Fruit fly (Drosophila melanogaster) whole organism, wandering third instar larva: ENCODE data around the gene CG14237.

ENCODE experiments used
- Abd-B ChIP-seq: fragments of >200 bp; optimal IDR thresholded peaks from 2 replicates; lab custom pipeline; 2017; ENCODE audit warnings: missing biosample characterization, missing genetic modification characterization
- CG32264 ChIP-seq: fragments of 200-800 bp; sonication (Bioruptor generic); optimal IDR thresholded peaks from 2 replicates; lab custom pipeline; 2016; ENCODE audit warnings: missing biosample characterization, missing genetic modification characterization
- CG9705 ChIP-seq: fragments of 200-800 bp; sonication (Bioruptor generic); optimal IDR thresholded peaks from 2 replicates; lab custom pipeline; 2018; ENCODE audit warnings: missing biosample characterization, mild to moderate bottlenecking, missing genetic modification characterization
- Dfd ChIP-seq: fragments of >200 bp; optimal IDR thresholded peaks from 2 replicates; lab custom pipeline; 2017; ENCODE audit warnings: missing biosample characterization, missing genetic modification characterization
- Dif ChIP-seq: fragments of 200-275, 200-300 bp; sonication (Bioruptor generic); optimal IDR thresholded peaks from 2 replicates; lab custom pipeline; 2018; ENCODE audit warnings: missing biosample characterization, missing genetic modification characterization; ENCODE audit not compliant: partially characterized antibody
- GATAd ChIP-seq: sonication (Bioruptor generic); optimal IDR thresholded peaks from 2 replicates; lab custom pipeline; 2016; ENCODE audit warnings: missing biosample characterization, missing genetic modification characterization
- HLH106 ChIP-seq: fragments of 200-800 bp; optimal IDR thresholded peaks from 3 replicates; lab custom pipeline; 2019; ENCODE audit warnings: missing biosample characterization, mild to moderate bottlenecking, missing genetic modification characterization, moderate library complexity
- Hnf4 ChIP-seq: fragments of 200-800 bp; sonication (Bioruptor generic); optimal IDR thresholded peaks from 2 replicates; lab custom pipeline; 2016; ENCODE audit warnings: missing biosample characterization, mild to moderate bottlenecking, missing genetic modification characterization
- Hr78 ChIP-seq: fragments of >200 bp; optimal IDR thresholded peaks from 2 replicates; lab custom pipeline; 2017; ENCODE audit warnings: missing biosample characterization, missing genetic modification characterization
- Hr83 ChIP-seq: fragments of 200-300 bp; sonication (Bioruptor generic); optimal IDR thresholded peaks from 2 replicates; lab custom pipeline; 2016; ENCODE audit warnings: missing biosample characterization, mild to moderate bottlenecking, missing genetic modification characterization, moderate library complexity; ENCODE audit not compliant: poor library complexity, severe bottlenecking
- Jra ChIP-seq: sonication (Bioruptor generic); optimal IDR thresholded peaks from 2 replicates; lab custom pipeline; 2016; ENCODE audit warnings: missing biosample characterization, missing genetic modification characterization
- Mio ChIP-seq: sonication (Bioruptor generic); optimal IDR thresholded peaks from 2 replicates; lab custom pipeline; 2016; ENCODE audit warnings: missing biosample characterization, missing genetic modification characterization
- Rel ChIP-seq, 2 experiments: fragments of 200-800 bp; sonication (Bioruptor generic) in 1 of 2; optimal IDR thresholded peaks; 2 replicates in 1 of 2; 3 replicates in 1 of 2; lab custom pipeline; 2016 to 2019; ENCODE audit warnings: mild to moderate bottlenecking in 2 of 2, missing biosample characterization in 2 of 2, missing genetic modification characterization in 2 of 2, moderate library complexity in 1 of 2
- br ChIP-seq: fragments of 200-800 bp; sonication (Bioruptor generic); optimal IDR thresholded peaks from 2 replicates; lab custom pipeline; 2016; ENCODE audit warnings: missing biosample characterization, missing genetic modification characterization
- dl ChIP-seq, 2 experiments: fragments of 175-275, 200-275 bp in 1 of 2; fragments of 200-275 bp in 1 of 2; sonication (Bioruptor generic); optimal IDR thresholded peaks; lab custom pipeline; 2018; ENCODE audit warnings: mild to moderate bottlenecking in 2 of 2, missing biosample characterization in 2 of 2, missing genetic modification characterization in 2 of 2, moderate library complexity in 2 of 2; ENCODE audit not compliant: partially characterized antibody in 2 of 2, insufficient read depth in 1 of 2
- dsf ChIP-seq: sonication (Bioruptor generic); optimal IDR thresholded peaks from 2 replicates; lab custom pipeline; 2016; ENCODE audit warnings: missing biosample characterization, missing genetic modification characterization, borderline replicate concordance
- ey ChIP-seq: fragments of 200-800 bp; sonication (Bioruptor generic); optimal IDR thresholded peaks from 2 replicates; lab custom pipeline; 2016; ENCODE audit warnings: missing biosample characterization, missing genetic modification characterization
- foxo ChIP-seq, 2 experiments: fragments of 200-800 bp; sonication (Bioruptor generic); optimal IDR thresholded peaks; 2 replicates in 1 of 2; 3 replicates in 1 of 2; lab custom pipeline; 2016 to 2017; ENCODE audit warnings: missing biosample characterization in 2 of 2, missing genetic modification characterization in 2 of 2
- fru ChIP-seq: fragments of 200-800 bp; sonication (Bioruptor generic); optimal IDR thresholded peaks from 3 replicates; lab custom pipeline; 2016; ENCODE audit warnings: missing biosample characterization, mild to moderate bottlenecking, missing genetic modification characterization
- h ChIP-seq: fragments of 200-800 bp; sonication (Bioruptor generic); optimal IDR thresholded peaks from 3 replicates; lab custom pipeline; 2016; ENCODE audit warnings: missing biosample characterization, mild to moderate bottlenecking, missing genetic modification characterization
- jim ChIP-seq: fragments of 175-275, 200-325 bp; sonication (Bioruptor generic); optimal IDR thresholded peaks from 2 replicates; lab custom pipeline; 2016; ENCODE audit warnings: missing biosample characterization, mild to moderate bottlenecking, missing genetic modification characterization
- lola ChIP-seq: fragments of >200 bp; optimal IDR thresholded peaks from 2 replicates; lab custom pipeline; 2017; ENCODE audit warnings: missing biosample characterization, missing genetic modification characterization
- pan ChIP-seq: fragments of >200 bp; optimal IDR thresholded peaks from 2 replicates; lab custom pipeline; 2017
- psq ChIP-seq: fragments of 200-800 bp; sonication (Bioruptor generic); optimal IDR thresholded peaks from 3 replicates; lab custom pipeline; 2017; ENCODE audit warnings: missing biosample characterization, mild to moderate bottlenecking, missing genetic modification characterization, moderate library complexity
- rgr ChIP-seq: fragments of 200-800 bp; sonication (Bioruptor generic); optimal IDR thresholded peaks from 3 replicates; lab custom pipeline; 2016; ENCODE audit warnings: missing biosample characterization, mild to moderate bottlenecking, missing genetic modification characterization
- sage ChIP-seq: fragments of 200-800 bp; sonication (Bioruptor generic); optimal IDR thresholded peaks from 2 replicates; lab custom pipeline; 2016; ENCODE audit warnings: missing biosample characterization, mild to moderate bottlenecking, missing genetic modification characterization
- sv ChIP-seq: fragments of 200-800 bp; sonication (Bioruptor generic); optimal IDR thresholded peaks from 3 replicates; lab custom pipeline; 2016; ENCODE audit warnings: missing biosample characterization, missing genetic modification characterization
- tai ChIP-seq: sonication (Bioruptor generic); optimal IDR thresholded peaks from 2 replicates; lab custom pipeline; 2016; ENCODE audit warnings: missing biosample characterization, missing genetic modification characterization
- usp ChIP-seq: fragments of >200 bp; optimal IDR thresholded peaks from 2 replicates; lab custom pipeline; 2017; ENCODE audit warnings: missing biosample characterization, missing genetic modification characterization
- woc ChIP-seq: sonication (Bioruptor generic); optimal IDR thresholded peaks from 2 replicates; lab custom pipeline; 2016; ENCODE audit warnings: missing biosample characterization, mild to moderate bottlenecking, missing genetic modification characterization

The CG14237 gene

dm6 chr3R:26465121-26465520, 8.4 kb downstream of the CG14237 start:
- no peak for TF ChIP-seq rgr (GFP tag; lab: Kevin White, UChicago)
- TF ChIP-seq sage (GFP tag; lab: Kevin White, UChicago) = no peak
- TF ChIP-seq dl (GFP tag; optimal IDR thresholded peaks at IDR 0.05; lab: Kevin White, UChicago; ENCODE audit: insufficient read depth in 1 of 2, partially characterized antibody in 2 of 2) = no peak
- TF ChIP-seq lola (GFP tag; lab: Kevin White, UChicago) = no peak
- TF ChIP-seq CG32264 (GFP tag; lab: Kevin White, UChicago) = no peak
- TF ChIP-seq ey (GFP tag; lab: Kevin White, UChicago) = no peak
- no peak for TF ChIP-seq foxo (GFP tag; optimal IDR thresholded peaks at IDR 0.05; lab: Kevin White, UChicago)

- no peak for TF ChIP-seq Abd-B (GFP tag; lab: Kevin White, UChicago)
Observed at dm6 chr3R:26478040-26478439, 21.4 kb downstream of the CG14237 start.

dm6 chr3R:26478644-26479043, 22.0 kb downstream of the CG14237 start:
- no peak for TF ChIP-seq GATAd
- TF ChIP-seq Dfd (GFP tag; lab: Kevin White, UChicago) = peak; percentile 70
- TF ChIP-seq ey (GFP tag; lab: Kevin White, UChicago) = no peak
- no peak for TF ChIP-seq CG9705 (GFP tag; lab: Kevin White, UChicago)
- TF ChIP-seq psq (GFP tag; lab: Kevin White, UChicago) = no peak
- no peak for TF ChIP-seq sv (GFP tag; lab: Kevin White, UChicago)
- no peak for TF ChIP-seq dl (GFP tag; optimal IDR thresholded peaks at IDR 0.05; lab: Kevin White, UChicago; ENCODE audit: insufficient read depth in 1 of 2, partially characterized antibody in 2 of 2)

dm6 chr3R:26479208-26479607, 22.5 kb downstream of the CG14237 start:
- TF ChIP-seq Hr78 (GFP tag; lab: Kevin White, UChicago) (no peak), HLH106 (tag; lab: Kevin White, UChicago) (no peak), Hr83 (GFP tag; lab: Kevin White, UChicago) (no peak), Hnf4 (no peak), GATAd (no peak), psq (GFP tag; lab: Kevin White, UChicago) (no peak), Mio (GFP tag; lab: Kevin White, UChicago) (no peak), CG32264 (GFP tag; lab: Kevin White, UChicago) (no peak)

- no peak for TF ChIP-seq Abd-B (GFP tag; lab: Kevin White, UChicago)
- no peak for TF ChIP-seq Dif (GFP tag; lab: Kevin White, UChicago)
- no peak for TF ChIP-seq br (GFP tag; lab: Kevin White, UChicago)
- TF ChIP-seq tai = no peak
- TF ChIP-seq ey (GFP tag; lab: Kevin White, UChicago) = no peak
- TF ChIP-seq Rel (GFP tag; optimal IDR thresholded peaks at IDR 0.05; lab: Kevin White, UChicago) = no peak
- no peak for TF ChIP-seq Rel (tag; optimal IDR thresholded peaks at IDR 0.05; lab: Kevin White, UChicago)
- peak; percentile 14 for TF ChIP-seq Dfd (GFP tag; lab: Kevin White, UChicago)
- no peak for TF ChIP-seq woc (GFP tag; lab: Kevin White, UChicago)
- TF ChIP-seq rgr (GFP tag; lab: Kevin White, UChicago) = no peak
Observed at dm6 chr3R:26480362-26480761, 23.7 kb downstream of the CG14237 start.

- no peak for TF ChIP-seq Hr83 (GFP tag; lab: Kevin White, UChicago)
- no peak for TF ChIP-seq usp (GFP tag; lab: Kevin White, UChicago)
- no peak for TF ChIP-seq ey (GFP tag; lab: Kevin White, UChicago)
- TF ChIP-seq dsf = no peak
Observed at dm6 chr3R:26481231-26481630, 24.6 kb downstream of the CG14237 start.

- TF ChIP-seq rgr (GFP tag; lab: Kevin White, UChicago) (peak; percentile 13), foxo (GFP tag; optimal IDR thresholded peaks at IDR 0.05; lab: Kevin White, UChicago) (peak in 1 of 2 experiments; percentile 40), Jra (no peak), Abd-B (GFP tag; lab: Kevin White, UChicago) (no peak), HLH106 (tag; lab: Kevin White, UChicago) (peak; percentile 9), fru (GFP tag; lab: Kevin White, UChicago) (peak; percentile 31), pan (lab: Kevin White, UChicago) (no peak), psq (GFP tag; lab: Kevin White, UChicago) (peak; percentile 1), jim (GFP tag; lab: Kevin White, UChicago) (no peak), h (peak; percentile 24), ey (GFP tag; lab: Kevin White, UChicago) (no peak)
Observed at dm6 chr3R:26483657-26484056, 27.0 kb downstream of the CG14237 start.
